Worm (Caenorhabditis elegans) whole organism, early embryonic: ENCODE results near the gene T07F8.1.

Source experiments
- B0310.2 ChIP-seq: sonication (generic microtip); optimal IDR thresholded peaks from 2 replicates; lab custom pipeline; 2016; ENCODE audit warnings: mild to moderate bottlenecking, missing genetic modification characterization, missing compliant biosample characterization
- F13C5.2 ChIP-seq: sonication (generic microtip); optimal IDR thresholded peaks from 2 replicates; lab custom pipeline; 2017; ENCODE audit warnings: mild to moderate bottlenecking, missing genetic modification characterization, inconsistent platforms, missing compliant biosample characterization
- aly-1 ChIP-seq: sonication (generic microtip); optimal IDR thresholded peaks from 2 replicates; lab custom pipeline; 2016; ENCODE audit warnings: missing genetic modification characterization, missing compliant biosample characterization
- ama-1 ChIP-seq: fragments of 150-350 bp; optimal IDR thresholded peaks from 2 replicates; lab custom pipeline; 2014
- ceh-13 ChIP-seq: fragments of 200-800 bp; sonication (Bioruptor generic); optimal IDR thresholded peaks from 2 replicates; lab custom pipeline; 2018; ENCODE audit warnings: mild to moderate bottlenecking, missing genetic modification characterization, missing compliant biosample characterization
- ceh-36 ChIP-seq: sonication (generic microtip); optimal IDR thresholded peaks from 2 replicates; lab custom pipeline; 2016; ENCODE audit warnings: missing genetic modification characterization, inconsistent platforms, missing compliant biosample characterization
- ets-7 ChIP-seq: sonication (generic microtip); optimal IDR thresholded peaks from 2 replicates; lab custom pipeline; 2016; ENCODE audit warnings: missing genotype, missing genetic modification characterization, missing compliant biosample characterization
- flt-1 ChIP-seq: fragments of 200-800 bp; sonication (Bioruptor generic); IDR thresholded peaks from 2 replicates; pipeline ENCODE4 v1.3.6; 2022; ENCODE audit warnings: missing genetic modification characterization, missing compliant biosample characterization
- hmbx-1 ChIP-seq: sonication (generic microtip); optimal IDR thresholded peaks from 2 replicates; lab custom pipeline; 2016; ENCODE audit warnings: mild to moderate bottlenecking, missing genetic modification characterization, missing compliant biosample characterization
- hmg-4 ChIP-seq: fragments of 200-800 bp; sonication (Bioruptor generic); optimal IDR thresholded peaks from 2 replicates; lab custom pipeline; 2018; ENCODE audit warnings: mild to moderate bottlenecking, missing genetic modification characterization, missing compliant biosample characterization
- hnd-1 ChIP-seq: sonication (generic microtip); optimal IDR thresholded peaks from 2 replicates; lab custom pipeline; 2016; ENCODE audit warnings: missing genetic modification characterization, missing compliant biosample characterization
- pes-1 ChIP-seq: fragments of 200-800 bp; sonication (Bioruptor generic); IDR thresholded peaks from 2 replicates; pipeline ENCODE4 v1.3.6; 2022; ENCODE audit warnings: missing genetic modification reagents, missing genetic modification characterization, missing compliant biosample characterization
- scrt-1 ChIP-seq: fragments of 200-800 bp; sonication (Bioruptor generic); IDR thresholded peaks from 2 replicates; pipeline ENCODE4 v1.3.6; 2022; ENCODE audit warnings: missing genetic modification characterization, missing compliant biosample characterization
- sea-1 ChIP-seq: fragments of 200-800 bp; sonication (Bioruptor generic); conservative IDR thresholded peaks from 2 replicates; pipeline ENCODE4 v1.3.6; 2022; ENCODE audit warnings: missing genetic modification characterization, missing compliant biosample characterization
- tbx-11 ChIP-seq: fragments of 200-800 bp; sonication (Bioruptor generic); IDR thresholded peaks from 2 replicates; pipeline ENCODE4 v1.3.6; 2022; ENCODE audit warnings: missing genetic modification characterization, missing compliant biosample characterization
- tbx-37 ChIP-seq: fragments of 200-800 bp; sonication (Bioruptor generic); conservative IDR thresholded peaks from 2 replicates; pipeline ENCODE4 v1.3.6; 2022; ENCODE audit warnings: missing genetic modification reagents, missing genetic modification characterization, missing compliant biosample characterization
- tra-4 ChIP-seq: sonication (generic microtip); optimal IDR thresholded peaks from 2 replicates; lab custom pipeline; 2017; ENCODE audit warnings: missing genetic modification characterization, missing compliant biosample characterization

T07F8.1 gene

DNA sequence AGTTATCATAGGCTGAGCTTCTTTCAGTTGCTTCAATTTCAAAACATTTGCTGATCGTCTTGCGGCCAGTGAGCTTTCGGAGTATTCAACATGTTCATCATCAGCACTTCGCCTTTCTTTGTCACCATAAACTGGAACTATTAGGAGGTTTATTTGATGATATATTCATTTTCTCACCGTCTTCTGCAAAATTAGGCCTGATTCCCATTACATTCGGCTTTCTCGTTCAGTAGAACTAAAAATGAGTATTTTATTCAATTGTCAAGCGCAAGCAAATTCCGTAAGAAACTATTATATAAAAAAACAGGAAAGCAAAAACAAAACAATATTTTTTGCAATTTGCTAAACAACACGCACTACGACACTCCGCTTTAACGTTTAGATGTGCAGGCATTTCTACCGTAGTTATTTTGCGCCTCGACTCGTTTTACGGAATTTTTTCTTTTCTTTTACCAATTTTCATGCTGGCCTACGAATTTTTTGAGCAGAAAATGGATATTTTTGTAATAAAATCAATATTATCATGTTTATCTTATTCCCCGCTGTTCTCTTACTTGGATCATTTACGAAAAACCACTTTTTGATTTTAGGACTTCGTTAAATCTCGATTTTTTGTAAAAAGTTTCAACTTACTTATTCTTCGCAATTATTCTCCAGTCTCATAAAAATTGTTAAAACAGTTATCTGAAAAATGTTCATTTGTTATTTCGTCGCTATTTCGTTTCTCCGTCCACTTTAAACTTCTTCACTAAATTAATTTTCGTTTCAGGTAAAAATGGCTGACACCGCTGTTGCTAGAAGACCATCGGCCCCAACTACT, 43.2 kb upstream of the T07F8.1 start, which contains the start of the genes farl-11 and rpl-33:
TSS of gene farl-11 (minus strand) at position 242 of the 820 bp plus-strand sequence.
TSS of gene rpl-33 (plus strand) at position 770 of the 820 bp plus-strand sequence.
- TF ChIP-seq sea-1 (GFP tag; lab: Robert Waterston, UW) (no peak), F13C5.2 (peak; percentile 51), flt-1 (0 out of 2 replicates have a peak, but pooled peaks have one; percentile 27)

DNA sequence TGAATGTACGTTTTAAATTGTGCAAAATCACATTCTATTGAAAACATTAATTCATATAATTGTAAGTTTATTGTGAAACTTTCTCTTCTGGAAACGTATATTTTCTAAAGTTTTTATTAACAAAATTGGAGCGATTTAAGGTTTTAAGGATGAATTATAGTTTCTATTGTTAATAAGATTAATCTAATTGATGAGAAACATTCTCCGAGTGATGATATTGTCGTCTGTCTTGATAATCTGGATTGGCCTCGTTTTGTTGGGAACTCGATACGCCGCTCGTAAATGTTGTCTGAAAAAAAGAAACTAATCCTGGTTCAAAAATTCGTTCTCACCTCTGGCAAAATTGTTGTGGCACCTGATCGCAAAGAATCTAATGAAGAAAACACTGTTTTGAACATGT, 41.9 kb upstream of the T07F8.1 start:
- TF ChIP-seq hmg-4 (GFP tag; lab: Kevin White, UChicago), result no peak
- TF ChIP-seq aly-1 (tag; lab: Kevin White, UChicago), result no peak
- no peak for TF ChIP-seq ceh-13
- no peak for TF ChIP-seq tbx-37
- no peak for TF ChIP-seq tra-4 (tag; lab: Kevin White, UChicago)
- no peak for TF ChIP-seq flt-1
- TF ChIP-seq ets-7 (tag; lab: Kevin White, UChicago), result no peak
- TF ChIP-seq sea-1 (GFP tag; lab: Robert Waterston, UW), result no peak

DNA sequence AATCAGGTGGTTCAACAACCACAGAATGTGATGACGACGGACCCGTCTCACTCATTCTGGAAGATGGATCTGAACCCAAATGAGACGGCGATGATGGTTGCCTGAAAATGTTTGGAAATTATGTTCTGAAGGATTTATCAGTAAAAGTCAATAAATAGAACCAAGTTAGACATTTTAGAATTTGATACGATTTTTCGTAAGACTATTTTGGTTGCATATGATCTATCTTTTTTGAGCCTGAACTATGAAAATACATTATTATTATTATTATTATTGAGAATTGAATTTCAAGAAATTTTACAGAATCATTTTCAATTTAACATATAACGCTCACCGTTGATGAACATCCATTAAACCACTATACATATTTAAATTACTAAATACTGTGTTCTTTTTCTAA, 38.2 kb upstream of the T07F8.1 start, which contains the start of gene F10E7.9:
TSS of gene F10E7.9 (minus strand) at position 101 of the 400 bp plus-strand sequence.
- TF ChIP-seq sea-1 (GFP tag; lab: Robert Waterston, UW), result no peak
- no peak for TF ChIP-seq scrt-1
- TF ChIP-seq pes-1 (GFP tag; lab: Robert Waterston, UW), result no peak
- no peak for TF ChIP-seq hnd-1
- TF ChIP-seq aly-1 (tag; lab: Kevin White, UChicago), result no peak
- TF ChIP-seq ets-7 (tag; lab: Kevin White, UChicago), result no peak
- TF ChIP-seq ama-1 (lab: Kevin White, UChicago), result no peak
- no peak for TF ChIP-seq ceh-13

DNA sequence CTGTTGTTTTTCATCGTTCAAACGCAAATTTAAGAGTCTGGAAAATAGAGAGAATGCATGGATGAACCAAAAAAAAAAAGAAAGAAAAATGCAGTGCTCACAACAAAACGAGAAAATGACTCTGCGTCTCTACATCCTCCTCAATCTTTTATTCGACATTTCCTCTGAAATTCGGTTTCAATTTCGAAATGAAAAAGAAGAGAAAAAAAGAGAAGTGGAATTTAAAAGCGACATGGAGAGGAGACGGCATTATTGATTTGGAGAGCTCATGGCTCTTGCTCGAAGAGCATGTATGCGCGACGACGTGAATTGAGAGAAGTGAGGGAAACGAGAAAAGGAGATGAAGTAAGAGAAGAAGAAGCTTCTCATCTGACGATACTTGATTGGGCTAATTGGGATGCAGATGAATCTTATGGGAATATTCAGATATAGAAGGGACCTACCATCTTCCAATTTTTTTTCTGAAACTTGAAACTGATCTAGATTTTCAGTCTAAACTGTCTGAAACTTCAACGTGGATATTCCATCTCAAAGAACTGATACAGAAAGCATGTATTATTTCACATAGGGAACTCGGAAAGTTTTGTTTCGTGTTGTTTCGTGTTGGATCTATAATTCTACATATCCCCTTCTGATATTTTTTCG, 37.1 kb upstream of the T07F8.1 start:
- TF ChIP-seq hmbx-1 (tag; lab: Kevin White, UChicago), result no peak
- no peak for TF ChIP-seq sea-1 (GFP tag; lab: Robert Waterston, UW)
- no peak for TF ChIP-seq ceh-13
- TF ChIP-seq aly-1 (tag; lab: Kevin White, UChicago), result no peak
- TF ChIP-seq ets-7 (tag; lab: Kevin White, UChicago), result no peak
- TF ChIP-seq tra-4 (tag; lab: Kevin White, UChicago), result no peak
- TF ChIP-seq pes-1 (GFP tag; lab: Robert Waterston, UW), result no peak
- TF ChIP-seq scrt-1, result no peak
- no peak for TF ChIP-seq ceh-36 (tag; lab: Kevin White, UChicago)

ce11 chrII:7111657-7112049, 36.5 kb upstream of the T07F8.1 start, which contains the start of gene F10E7.5:
Gene F10E7.5, plus strand, starts transcription at chrII:7111978.
- TF ChIP-seq F13C5.2, result peak; percentile 68
- no peak for TF ChIP-seq hmbx-1 (tag; lab: Kevin White, UChicago)

ce11 chrII:7112780-7113179, 35.4 kb upstream of the T07F8.1 start, which contains the start of gene F10E7.6:
Gene F10E7.6, plus strand, starts transcription at chrII:7113080.
- TF ChIP-seq hnd-1 (no peak), ama-1 (lab: Kevin White, UChicago) (no peak), flt-1 (no peak), sea-1 (GFP tag; lab: Robert Waterston, UW) (no peak), scrt-1 (no peak), ceh-13 (no peak), ceh-36 (tag; lab: Kevin White, UChicago) (no peak), B0310.2 (no peak), tbx-37 (no peak), pes-1 (GFP tag; lab: Robert Waterston, UW) (no peak), hmg-4 (GFP tag; lab: Kevin White, UChicago) (no peak), tra-4 (tag; lab: Kevin White, UChicago) (no peak), tbx-11 (GFP tag; lab: Robert Waterston, UW) (no peak)

DNA sequence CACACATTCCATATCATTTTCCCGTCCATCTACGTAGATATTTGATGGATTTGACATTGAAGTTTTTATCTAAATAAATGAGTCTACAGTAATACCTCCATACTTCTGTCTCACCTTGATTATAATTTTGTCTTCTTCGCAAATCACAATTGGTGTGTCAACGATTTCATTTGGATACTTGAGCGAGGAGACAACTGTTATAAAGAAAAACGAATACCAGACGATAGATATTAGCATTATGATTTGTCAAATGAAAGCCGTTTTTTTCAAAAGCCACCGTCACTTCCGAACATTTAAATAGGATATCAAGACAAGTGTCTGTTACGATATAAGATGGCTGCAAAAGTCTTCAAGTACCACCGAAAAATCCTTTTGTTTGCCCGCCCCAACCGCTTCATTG, 32.6 kb upstream of the T07F8.1 start, which contains the start of gene cutl-5:
TSS of gene cutl-5 (minus strand) at position 269 of the 400 bp plus-strand sequence.
- TF ChIP-seq hmbx-1 (tag; lab: Kevin White, UChicago) (no peak), pes-1 (GFP tag; lab: Robert Waterston, UW) (no peak), B0310.2 (no peak), flt-1 (no peak), hnd-1 (no peak), tbx-37 (no peak), ets-7 (tag; lab: Kevin White, UChicago) (no peak)

- TF ChIP-seq hmg-4 (GFP tag; lab: Kevin White, UChicago) (no peak), tbx-11 (GFP tag; lab: Robert Waterston, UW) (no peak), hnd-1 (no peak), hmbx-1 (tag; lab: Kevin White, UChicago) (no peak), ets-7 (tag; lab: Kevin White, UChicago) (no peak)
These were observed 31.8 kb upstream of the T07F8.1 start, which contains the start of gene spon-1 for ce11 chrII:7116350-7116749. Gene spon-1, plus strand, starts transcription at chrII:7116557.
